Worm (Caenorhabditis elegans) whole organism, early embryonic: Measurements from ENCODE around the gene srx-6.
"Not testable (repeated sequence)": the region's sequence is repeated elsewhere in the genome, so short reads cannot be mapped to it uniquely, and the experiment has no call there.

ENCODE experiments used
- B0310.2 ChIP-seq: sonication (generic microtip); optimal IDR thresholded peaks from 2 replicates; lab custom pipeline; 2016; ENCODE audit warnings: mild to moderate bottlenecking, missing genetic modification characterization, missing compliant biosample characterization
- F13C5.2 ChIP-seq: sonication (generic microtip); optimal IDR thresholded peaks from 2 replicates; lab custom pipeline; 2017; ENCODE audit warnings: mild to moderate bottlenecking, missing genetic modification characterization, inconsistent platforms, missing compliant biosample characterization
- aly-1 ChIP-seq: sonication (generic microtip); optimal IDR thresholded peaks from 2 replicates; lab custom pipeline; 2016; ENCODE audit warnings: missing genetic modification characterization, missing compliant biosample characterization
- ama-1 ChIP-seq: fragments of 150-350 bp; optimal IDR thresholded peaks from 2 replicates; lab custom pipeline; 2014
- ceh-13 ChIP-seq: fragments of 200-800 bp; sonication (Bioruptor generic); optimal IDR thresholded peaks from 2 replicates; lab custom pipeline; 2018; ENCODE audit warnings: mild to moderate bottlenecking, missing genetic modification characterization, missing compliant biosample characterization
- ceh-36 ChIP-seq: sonication (generic microtip); optimal IDR thresholded peaks from 2 replicates; lab custom pipeline; 2016; ENCODE audit warnings: missing genetic modification characterization, inconsistent platforms, missing compliant biosample characterization
- ets-7 ChIP-seq: sonication (generic microtip); optimal IDR thresholded peaks from 2 replicates; lab custom pipeline; 2016; ENCODE audit warnings: missing genotype, missing genetic modification characterization, missing compliant biosample characterization
- flt-1 ChIP-seq: fragments of 200-800 bp; sonication (Bioruptor generic); IDR thresholded peaks from 2 replicates; pipeline ENCODE4 v1.3.6; 2022; ENCODE audit warnings: missing genetic modification characterization, missing compliant biosample characterization
- hmbx-1 ChIP-seq: sonication (generic microtip); optimal IDR thresholded peaks from 2 replicates; lab custom pipeline; 2016; ENCODE audit warnings: mild to moderate bottlenecking, missing genetic modification characterization, missing compliant biosample characterization
- hmg-4 ChIP-seq: fragments of 200-800 bp; sonication (Bioruptor generic); optimal IDR thresholded peaks from 2 replicates; lab custom pipeline; 2018; ENCODE audit warnings: mild to moderate bottlenecking, missing genetic modification characterization, missing compliant biosample characterization
- hnd-1 ChIP-seq: sonication (generic microtip); optimal IDR thresholded peaks from 2 replicates; lab custom pipeline; 2016; ENCODE audit warnings: missing genetic modification characterization, missing compliant biosample characterization
- pes-1 ChIP-seq: fragments of 200-800 bp; sonication (Bioruptor generic); IDR thresholded peaks from 2 replicates; pipeline ENCODE4 v1.3.6; 2022; ENCODE audit warnings: missing genetic modification reagents, missing genetic modification characterization, missing compliant biosample characterization
- scrt-1 ChIP-seq: fragments of 200-800 bp; sonication (Bioruptor generic); IDR thresholded peaks from 2 replicates; pipeline ENCODE4 v1.3.6; 2022; ENCODE audit warnings: missing genetic modification characterization, missing compliant biosample characterization
- sea-1 ChIP-seq: fragments of 200-800 bp; sonication (Bioruptor generic); conservative IDR thresholded peaks from 2 replicates; pipeline ENCODE4 v1.3.6; 2022; ENCODE audit warnings: missing genetic modification characterization, missing compliant biosample characterization
- tbx-11 ChIP-seq: fragments of 200-800 bp; sonication (Bioruptor generic); IDR thresholded peaks from 2 replicates; pipeline ENCODE4 v1.3.6; 2022; ENCODE audit warnings: missing genetic modification characterization, missing compliant biosample characterization
- tbx-37 ChIP-seq: fragments of 200-800 bp; sonication (Bioruptor generic); conservative IDR thresholded peaks from 2 replicates; pipeline ENCODE4 v1.3.6; 2022; ENCODE audit warnings: missing genetic modification reagents, missing genetic modification characterization, missing compliant biosample characterization
- tra-4 ChIP-seq: sonication (generic microtip); optimal IDR thresholded peaks from 2 replicates; lab custom pipeline; 2017; ENCODE audit warnings: missing genetic modification characterization, missing compliant biosample characterization

The srx-6 gene

ce11 chrV:7345494-7345893 lies 32.4 kb upstream of the srx-6 start, which contains the start of gene nhr-147:
Gene nhr-147, plus strand, starts transcription at chrV:7345794.
- TF ChIP-seq ama-1; hnd-1 (tag; lab: Kevin White, UChicago); scrt-1 (GFP tag; lab: Robert Waterston, UW): not testable (repeated sequence)

- no peak for TF ChIP-seq tbx-11
These were observed 30.4 kb upstream of the srx-6 start, which contains the start of gene srh-244 for ce11 chrV:7343522-7343921. Gene srh-244, plus strand, starts transcription at chrV:7343822.

DNA sequence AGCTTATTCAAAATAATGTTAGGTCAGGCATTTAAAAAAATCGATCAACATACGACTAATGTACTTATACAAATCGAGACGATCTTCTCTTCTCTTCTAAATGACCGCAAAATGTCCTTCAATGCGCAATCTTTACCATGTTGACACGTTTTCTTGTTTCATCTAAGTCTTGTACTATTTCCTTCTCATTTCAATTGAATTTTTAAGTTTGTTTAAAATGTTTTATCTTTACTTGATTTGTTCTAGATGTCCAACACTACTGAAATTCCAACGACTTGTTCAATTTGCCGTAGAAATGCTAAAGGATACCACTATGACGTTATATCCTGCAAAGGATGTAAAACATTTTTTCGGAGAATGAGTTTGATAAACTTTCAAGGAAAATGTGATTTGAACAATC lies 28.8 kb upstream of the srx-6 start, which contains the start of the genes nhr-263 and nhr-148:
Gene nhr-263, minus strand, starts transcription at position 101 of the 400 bp plus-strand sequence.
Gene nhr-148, plus strand, starts transcription at position 215 of the 400 bp plus-strand sequence.
- TF ChIP-seq ceh-13 (no peak), sea-1 (GFP tag; lab: Robert Waterston, UW) (no peak), ceh-36 (tag; lab: Kevin White, UChicago) (no peak), F13C5.2 (tag; lab: Kevin White, UChicago) (no peak), scrt-1 (GFP tag; lab: Robert Waterston, UW) (no peak), ama-1 (no peak), B0310.2 (no peak), flt-1 (GFP tag; lab: Robert Waterston, UW) (no peak), aly-1 (tag; lab: Kevin White, UChicago) (no peak), ets-7 (tag; lab: Kevin White, UChicago) (no peak), tbx-11 (no peak), hnd-1 (tag; lab: Kevin White, UChicago) (no peak), tbx-37 (no peak), hmg-4 (GFP tag; lab: Kevin White, UChicago) (no peak), hmbx-1 (tag; lab: Kevin White, UChicago) (no peak), pes-1 (no peak)

- no peak for TF ChIP-seq hmg-4 (GFP tag; lab: Kevin White, UChicago)
- no peak for TF ChIP-seq tbx-37
- TF ChIP-seq sea-1 (GFP tag; lab: Robert Waterston, UW), result no peak
- no peak for TF ChIP-seq pes-1
- no peak for TF ChIP-seq flt-1 (GFP tag; lab: Robert Waterston, UW)
These were observed 26.7 kb upstream of the srx-6 start, which contains the start of gene srh-187 for ce11 chrV:7339831-7340230. Gene srh-187, minus strand, starts transcription at chrV:7339931.

ce11 chrV:7337218-7337617 lies 24.1 kb upstream of the srx-6 start, which contains the start of gene F10G2.7:
Gene F10G2.7, minus strand, starts transcription at chrV:7337318.
- TF ChIP-seq ama-1; ets-7 (tag; lab: Kevin White, UChicago); ceh-13: not testable (repeated sequence)

DNA sequence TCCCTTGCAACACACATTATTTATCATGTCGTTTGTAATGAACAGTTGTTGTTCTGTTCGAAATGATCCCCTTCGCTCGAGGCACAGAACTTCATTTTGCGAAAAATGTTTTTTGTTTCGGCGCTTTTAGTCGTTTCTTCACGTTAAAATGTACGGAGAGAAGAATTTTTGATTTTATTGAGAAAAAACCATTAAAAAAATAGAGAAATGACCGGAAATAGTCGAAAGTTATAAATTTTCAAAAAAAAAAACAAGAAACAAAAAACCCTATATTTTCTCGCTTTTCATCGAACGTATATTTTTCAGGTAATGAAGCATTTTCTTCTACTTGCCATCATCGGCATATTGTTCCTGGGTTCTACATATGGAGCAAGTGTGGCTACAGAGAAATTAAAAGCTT lies 19.1 kb upstream of the srx-6 start, which contains the start of gene F10G2.1:
Gene F10G2.1, plus strand, starts transcription at position 301 of the 400 bp plus-strand sequence.
- TF ChIP-seq hnd-1 (tag; lab: Kevin White, UChicago) (no peak), flt-1 (GFP tag; lab: Robert Waterston, UW) (no peak), ceh-13 (no peak), tra-4 (no peak), F13C5.2 (tag; lab: Kevin White, UChicago) (no peak), scrt-1 (GFP tag; lab: Robert Waterston, UW) (no peak), ceh-36 (tag; lab: Kevin White, UChicago) (no peak), sea-1 (GFP tag; lab: Robert Waterston, UW) (no peak), pes-1 (no peak), tbx-37 (no peak), ets-7 (tag; lab: Kevin White, UChicago) (no peak), B0310.2 (no peak), hmbx-1 (tag; lab: Kevin White, UChicago) (no peak), ama-1 (no peak)

DNA sequence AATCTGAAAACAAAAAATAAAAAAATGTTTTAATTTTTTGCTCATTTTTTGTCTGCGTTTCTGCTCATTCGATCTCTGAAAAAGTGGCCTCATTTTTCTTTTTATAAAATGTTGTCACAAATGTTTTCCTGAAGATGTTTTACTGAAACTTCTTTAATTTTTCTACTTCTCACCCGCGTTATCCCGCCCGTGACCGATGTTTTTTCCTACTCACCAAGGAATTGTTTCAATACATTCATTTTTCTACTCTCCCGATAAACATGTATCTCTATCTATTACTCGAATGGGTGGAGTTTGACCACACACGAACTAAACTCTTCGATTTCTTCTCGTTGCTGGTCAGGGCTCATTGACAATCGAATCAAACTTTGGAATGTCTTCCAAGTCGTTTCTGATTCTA lies 17.7 kb upstream of the srx-6 start, which contains the start of gene F10G2.2:
Gene F10G2.2, plus strand, starts transcription at position 301 of the 400 bp plus-strand sequence.
- TF ChIP-seq flt-1 (GFP tag; lab: Robert Waterston, UW), result no peak
- no peak for TF ChIP-seq tra-4
- no peak for TF ChIP-seq hmg-4 (GFP tag; lab: Kevin White, UChicago)
- TF ChIP-seq hnd-1 (tag; lab: Kevin White, UChicago), result no peak
- TF ChIP-seq ets-7 (tag; lab: Kevin White, UChicago), result no peak
- TF ChIP-seq ceh-36 (tag; lab: Kevin White, UChicago), result no peak
- no peak for TF ChIP-seq hmbx-1 (tag; lab: Kevin White, UChicago)
- no peak for TF ChIP-seq scrt-1 (GFP tag; lab: Robert Waterston, UW)

ce11 chrV:7328092-7328491 lies 15.0 kb upstream of the srx-6 start, which contains the start of gene clec-7:
Gene clec-7, plus strand, starts transcription at chrV:7328392.
- TF ChIP-seq tra-4 (no peak), hmbx-1 (tag; lab: Kevin White, UChicago) (no peak), scrt-1 (GFP tag; lab: Robert Waterston, UW) (no peak), ets-7 (tag; lab: Kevin White, UChicago) (no peak), tbx-37 (no peak), ama-1 (no peak), flt-1 (GFP tag; lab: Robert Waterston, UW) (no peak), B0310.2 (no peak), sea-1 (GFP tag; lab: Robert Waterston, UW) (no peak), ceh-13 (no peak), F13C5.2 (tag; lab: Kevin White, UChicago) (no peak), ceh-36 (tag; lab: Kevin White, UChicago) (no peak)

DNA sequence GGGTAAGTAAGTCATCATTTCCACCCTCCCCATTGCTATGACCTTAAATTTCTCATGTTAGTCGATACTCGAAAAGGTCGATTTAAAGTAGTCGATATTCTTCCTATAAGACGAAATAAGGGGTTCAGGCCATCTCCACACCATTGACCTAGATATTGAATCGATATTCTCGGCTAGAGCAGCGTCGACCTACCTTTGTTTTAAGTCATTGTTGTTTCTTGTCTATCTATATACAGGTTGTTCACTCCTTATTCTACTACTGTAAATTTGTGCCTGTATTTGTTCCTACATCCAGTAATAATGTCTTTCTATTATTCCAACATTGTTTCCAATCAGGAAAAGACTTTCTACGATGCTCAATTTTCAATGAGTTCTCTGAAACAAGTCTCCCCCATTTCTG lies 13.8 kb upstream of the srx-6 start, which contains the start of gene F10G2.4:
Gene F10G2.4, plus strand, starts transcription at position 301 of the 400 bp plus-strand sequence.
- no peak for TF ChIP-seq scrt-1 (GFP tag; lab: Robert Waterston, UW)
- TF ChIP-seq pes-1, result no peak
- TF ChIP-seq tra-4, result no peak
- TF ChIP-seq flt-1 (GFP tag; lab: Robert Waterston, UW), result no peak
- TF ChIP-seq ama-1, result no peak
- TF ChIP-seq tbx-11, result no peak
- TF ChIP-seq hmg-4 (GFP tag; lab: Kevin White, UChicago), result no peak
- TF ChIP-seq F13C5.2 (tag; lab: Kevin White, UChicago), result no peak
- TF ChIP-seq tbx-37, result no peak
- TF ChIP-seq hmbx-1 (tag; lab: Kevin White, UChicago), result no peak
- no peak for TF ChIP-seq ceh-36 (tag; lab: Kevin White, UChicago)
